Fruit fly (Drosophila melanogaster): ENCODE data around the gene Ugt301D1.

DNA sequence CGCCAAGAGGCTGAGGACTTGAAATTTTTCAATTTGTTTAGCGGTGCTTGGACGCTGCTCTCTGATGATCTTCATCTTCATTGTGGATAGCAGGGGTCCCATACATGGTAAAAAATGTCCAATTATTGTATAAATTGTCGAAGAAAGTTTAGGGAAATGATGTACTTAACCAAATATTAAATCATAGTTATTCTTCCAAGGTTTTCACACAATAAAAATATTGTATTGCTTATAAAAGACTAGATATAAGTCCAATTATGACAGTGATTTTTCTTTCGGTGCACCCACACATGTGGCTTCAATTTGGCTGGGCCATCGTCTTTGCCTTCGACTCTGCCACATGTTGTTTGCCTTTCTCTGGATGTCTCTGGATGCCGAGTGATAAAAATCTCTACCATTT, 4.5 kb upstream of the Ugt301D1 start:
- no peak for TF ChIP-seq psq (optimal IDR thresholded peaks at IDR 0.05)
- TF ChIP-seq insv (optimal IDR thresholded peaks at IDR 0.05), result no peak
- no peak for TF ChIP-seq ttk (optimal IDR thresholded peaks at IDR 0.05)
- no peak for TF ChIP-seq h (optimal IDR thresholded peaks at IDR 0.05)

Measured in Kc167 (cell line).